Worm (Caenorhabditis elegans) whole organism, late embryonic: ENCODE data around the gene ubxn-3.

ENCODE experiments used
- fkh-10 ChIP-seq: fragments of 150-350 bp; optimal IDR thresholded peaks from 2 replicates; lab custom pipeline; 2014; ENCODE audit warnings: missing biosample characterization, missing genetic modification reagents, missing genetic modification characterization
- hlh-13 ChIP-seq: fragments of 200-800 bp; sonication (Bioruptor generic); optimal IDR thresholded peaks from 2 replicates; lab custom pipeline; 2018; ENCODE audit warnings: mild to moderate bottlenecking, missing genetic modification characterization, missing compliant biosample characterization
- sdc-2 ChIP-seq: sonication (generic microtip); optimal IDR thresholded peaks from 2 replicates; lab custom pipeline; 2016; ENCODE audit warnings: missing genotype, missing genetic modification characterization, missing compliant biosample characterization
- unc-55 ChIP-seq: sonication (generic microtip); optimal IDR thresholded peaks from 2 replicates; lab custom pipeline; 2017; ENCODE audit warnings: missing biosample characterization, missing genetic modification reagents, missing genetic modification characterization

DNA sequence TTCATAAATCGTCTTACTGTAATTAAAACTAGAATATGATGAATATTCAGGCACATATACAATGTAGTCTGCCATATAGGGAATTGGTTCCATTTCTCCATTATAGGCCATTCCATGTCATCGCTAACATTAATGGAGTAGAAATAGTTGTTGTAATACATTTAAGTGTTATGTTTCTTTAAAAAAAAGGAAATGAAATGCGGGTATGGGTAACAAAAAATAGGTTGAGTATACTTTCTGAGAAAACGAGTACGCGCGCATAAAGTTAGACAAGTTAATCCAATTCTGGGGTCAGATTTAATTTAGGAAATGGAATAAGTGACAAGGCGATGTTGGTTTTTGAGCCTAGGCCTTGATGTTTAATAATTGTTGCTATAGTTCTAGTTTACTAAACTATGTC is 46.8 kb downstream of the ubxn-3 start, which contains the start of gene T01D1.7:
- no peak for TF ChIP-seq hlh-13 (GFP tag; lab: Kevin White, UChicago)
- no peak for TF ChIP-seq sdc-2 (tag; lab: Kevin White, UChicago)
- TF ChIP-seq unc-55 (GFP tag; lab: Kevin White, UChicago): no peak
- no peak for TF ChIP-seq fkh-10
